Worm (Caenorhabditis elegans): ENCODE measurements around the gene npr-35.

DNA sequence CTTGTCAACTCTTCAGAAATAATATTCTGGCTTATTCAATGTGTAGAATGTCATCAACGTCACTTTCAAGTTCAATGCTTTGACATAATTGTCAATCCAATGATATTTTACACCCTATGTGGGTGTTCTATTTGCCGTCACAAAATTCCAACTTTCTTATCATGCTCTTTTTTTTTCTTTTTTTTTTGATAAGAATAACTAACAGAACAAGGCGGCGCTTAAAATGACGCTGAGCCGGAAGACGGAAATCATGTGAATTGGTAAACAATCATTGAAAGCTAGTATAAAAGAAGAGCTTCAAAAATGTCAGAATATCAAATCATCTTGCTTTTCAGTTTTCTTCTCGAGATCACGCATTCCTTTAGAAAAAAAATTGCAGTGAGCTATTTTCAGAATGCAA is 17.3 kb upstream of the npr-35 start, which contains the start of gene C50F7.5:
- TF ChIP-seq nhr-12 (tag; optimal IDR thresholded peaks at IDR 0.05) (no peak), mdl-1 (tag; optimal IDR thresholded peaks at IDR 0.05) (no peak), unc-62 (GFP tag; optimal IDR thresholded peaks at IDR 0.05) (no peak), unc-39 (tag; optimal IDR thresholded peaks at IDR 0.05) (no peak), nhr-237 (tag; optimal IDR thresholded peaks at IDR 0.05) (no peak), lin-13 (GFP tag; optimal IDR thresholded peaks at IDR 0.05) (no peak), nhr-77 (tag; optimal IDR thresholded peaks at IDR 0.05) (no peak), blmp-1 (tag; optimal IDR thresholded peaks at IDR 0.05; ENCODE audit: insufficient read depth) (no peak), C34F6.9 (tag; optimal IDR thresholded peaks at IDR 0.05) (no peak), ceh-82 (tag; optimal IDR thresholded peaks at IDR 0.05) (no peak), sem-4 (tag; optimal IDR thresholded peaks at IDR 0.05) (no peak), ama-1 (optimal IDR thresholded peaks at IDR 0.05) (no peak)

Measured in whole organism, L2 larva.